Fruit fly (Drosophila melanogaster) whole organism, embryonic: ENCODE data around the gene CG9920.

Experiments
- Atf6 ChIP-seq: fragments of 200-800 bp; sonication (Bioruptor generic); IDR thresholded peaks from 2 replicates; pipeline ENCODE4 v1.3.6; 2022; ENCODE audit warnings: missing biosample characterization, missing genetic modification characterization
- B-H1 ChIP-seq: fragments of 200-800 bp; sonication (Bioruptor generic); IDR thresholded peaks from 3 replicates; pipeline ENCODE4 v1.3.6; 2022; ENCODE audit warnings: missing biosample characterization, missing genetic modification characterization
- C15 ChIP-seq: fragments of 200-800 bp; sonication (Bioruptor generic); IDR thresholded peaks from 3 replicates; pipeline ENCODE4 v1.3.6; 2022; ENCODE audit warnings: missing biosample characterization, missing genetic modification characterization
- CG10267 ChIP-seq: fragments of 200-800 bp; sonication (Bioruptor generic); optimal IDR thresholded peaks from 2 replicates; lab custom pipeline; 2018; ENCODE audit warnings: missing biosample characterization, mild to moderate bottlenecking, missing genetic modification characterization, moderate library complexity
- CG10543 ChIP-seq: fragments of 200-800 bp; sonication (Bioruptor generic); optimal IDR thresholded peaks from 3 replicates; lab custom pipeline; 2017; ENCODE audit warnings: missing biosample characterization, mild to moderate bottlenecking, missing genetic modification characterization, moderate library complexity
- CG17359 ChIP-seq: fragments of 200-800 bp; sonication (Bioruptor generic); optimal IDR thresholded peaks from 3 replicates; lab custom pipeline; 2018; ENCODE audit warnings: missing biosample characterization, mild to moderate bottlenecking, missing genetic modification characterization, moderate library complexity
- CG17361 ChIP-seq: fragments of 200-800 bp; sonication (Bioruptor generic); IDR thresholded peaks from 3 replicates; pipeline ENCODE4 v1.3.6; 2022; ENCODE audit warnings: missing biosample characterization, missing genetic modification characterization
- CG1792 ChIP-seq: fragments of 200-800 bp; sonication (Bioruptor generic); optimal IDR thresholded peaks from 2 replicates; lab custom pipeline; 2016; ENCODE audit warnings: missing biosample characterization, missing genetic modification characterization
- CG18476 ChIP-seq: fragments of 200-800 bp; sonication (Bioruptor generic); optimal IDR thresholded peaks from 2 replicates; lab custom pipeline; 2016; ENCODE audit warnings: missing biosample characterization, mild to moderate bottlenecking, missing genetic modification characterization
- CG3163 ChIP-seq: fragments of 200-800 bp; sonication (Bioruptor generic); optimal IDR thresholded peaks from 3 replicates; lab custom pipeline; 2016; ENCODE audit warnings: missing biosample characterization, missing genetic modification characterization
- CG3726 ChIP-seq: fragments of 200-800 bp; sonication (Bioruptor generic); IDR thresholded peaks from 3 replicates; pipeline ENCODE4, ENCODE4 v1.3.6; 2022; ENCODE audit warnings: missing biosample characterization, missing genetic modification characterization
- CG4360 ChIP-seq: fragments of 200-800 bp; sonication (Bioruptor generic); IDR thresholded peaks from 2 replicates; pipeline ENCODE4 v1.3.6; 2022; ENCODE audit warnings: missing biosample characterization, missing genetic modification characterization
- CG6689 ChIP-seq: fragments of 200-800 bp; sonication (Bioruptor generic); IDR thresholded peaks from 2 replicates; pipeline ENCODE4 v1.3.6; 2022; ENCODE audit warnings: missing biosample characterization, missing genetic modification characterization
- CG8359 ChIP-seq: fragments of 200-800 bp; sonication (Bioruptor generic); optimal IDR thresholded peaks from 2 replicates; lab custom pipeline; 2017; ENCODE audit warnings: missing biosample characterization, mild to moderate bottlenecking, missing genetic modification characterization, borderline replicate concordance
- CG8924 ChIP-seq: fragments of 200-800 bp; optimal IDR thresholded peaks from 3 replicates; lab custom pipeline; 2019; ENCODE audit warnings: missing biosample characterization, mild to moderate bottlenecking, missing genetic modification characterization, moderate library complexity
- CG9215 ChIP-seq: fragments of 200-800 bp; sonication (Bioruptor generic); IDR thresholded peaks from 2 replicates; pipeline ENCODE4 v1.3.6; 2022; ENCODE audit warnings: missing biosample characterization, missing genetic modification characterization
- Dref ChIP-seq: fragments of 200-800 bp; sonication (Bioruptor generic); IDR thresholded peaks from 2 replicates; pipeline ENCODE4 v1.3.6; 2022; ENCODE audit warnings: missing biosample characterization, missing genetic modification characterization
- Ets97D ChIP-seq: fragments of 200-800 bp; sonication (Bioruptor generic); optimal IDR thresholded peaks from 3 replicates; lab custom pipeline; 2016; ENCODE audit warnings: missing biosample characterization, missing genetic modification characterization
- Hmx ChIP-seq: fragments of 200-800 bp; sonication (Bioruptor generic); optimal IDR thresholded peaks from 2 replicates; lab custom pipeline; 2016; ENCODE audit warnings: missing biosample characterization, missing genetic modification characterization
- Hsf ChIP-seq: fragments of 200-800 bp; sonication (Bioruptor generic); optimal IDR thresholded peaks from 3 replicates; lab custom pipeline; 2016; ENCODE audit warnings: missing biosample characterization, missing genetic modification characterization
- Mrtf ChIP-seq: fragments of 200-800 bp; sonication (Bioruptor generic); IDR thresholded peaks from 3 replicates; pipeline ENCODE4 v1.3.6; 2022; ENCODE audit warnings: missing biosample characterization, missing genetic modification characterization
- Trl ChIP-seq, 3 experiments: fragments of >200 bp in 2 of 3; fragments of 200-800 bp in 1 of 3; sonication (Bioruptor generic) in 1 of 3; optimal IDR thresholded peaks; 2 replicates in 1 of 3; 3 replicates in 2 of 3; lab custom pipeline; 2016 to 2017; ENCODE audit warnings: missing biosample characterization in 1 of 3, missing genetic modification characterization in 1 of 3
- bsh ChIP-seq, 2 experiments: fragments of 200-800 bp; sonication (Bioruptor generic); optimal IDR thresholded peaks; 2 replicates each; lab custom pipeline; 2017 to 2018; ENCODE audit warnings: mild to moderate bottlenecking in 2 of 2, missing biosample characterization in 2 of 2, missing genetic modification characterization in 2 of 2, moderate library complexity in 1 of 2
- cad ChIP-seq: fragments of >200 bp; optimal IDR thresholded peaks from 2 replicates; lab custom pipeline; 2017; ENCODE audit warnings: missing biosample characterization, missing genetic modification characterization
- caup ChIP-seq: fragments of 200-800 bp; sonication (Bioruptor generic); optimal IDR thresholded peaks from 3 replicates; lab custom pipeline; 2017; ENCODE audit warnings: missing biosample characterization, mild to moderate bottlenecking, missing genetic modification characterization, moderate library complexity; ENCODE audit not compliant: severe bottlenecking
- chm ChIP-seq: fragments of 200-800 bp; sonication (Bioruptor generic); IDR thresholded peaks from 2 replicates; pipeline ENCODE4 v1.3.6; 2022; ENCODE audit warnings: missing biosample characterization, missing genetic modification characterization
- crc ChIP-seq: fragments of 200-800 bp; sonication (Bioruptor generic); optimal IDR thresholded peaks from 2 replicates; lab custom pipeline; 2016; ENCODE audit warnings: missing biosample characterization, missing genetic modification characterization
- croc ChIP-seq: fragments of 200-800 bp; sonication (Bioruptor generic); conservative IDR thresholded peaks from 3 replicates; pipeline ENCODE4 v1.3.6; 2022; ENCODE audit warnings: missing biosample characterization, missing genetic modification characterization
- dpn ChIP-seq, 2 experiments: fragments of 200-800 bp; sonication (Bioruptor generic); optimal IDR thresholded peaks; 3 replicates each; lab custom pipeline; 2016; ENCODE audit warnings: missing biosample characterization in 2 of 2, missing genetic modification characterization in 2 of 2
- ewg ChIP-seq: fragments of 200-800 bp; sonication (Bioruptor generic); optimal IDR thresholded peaks from 3 replicates; lab custom pipeline; 2017; ENCODE audit warnings: mild to moderate bottlenecking, missing biosample characterization, missing genetic modification reagents, missing genetic modification characterization
- jumu ChIP-seq: fragments of 200-800 bp; sonication (Bioruptor generic); optimal IDR thresholded peaks from 3 replicates; lab custom pipeline; 2016; ENCODE audit warnings: missing biosample characterization, missing genetic modification characterization
- ken ChIP-seq: fragments of 200-800 bp; sonication (Bioruptor generic); IDR thresholded peaks from 3 replicates; pipeline ENCODE4 v1.3.6; 2022; ENCODE audit warnings: missing biosample characterization, missing genetic modification characterization
- luna ChIP-seq: fragments of 200-800 bp; sonication (Bioruptor generic); optimal IDR thresholded peaks from 2 replicates; lab custom pipeline; 2016; ENCODE audit warnings: missing biosample characterization, missing genetic modification characterization
- maf-S ChIP-seq: fragments of 200-800 bp; sonication (Bioruptor generic); optimal IDR thresholded peaks from 2 replicates; lab custom pipeline; 2016; ENCODE audit warnings: missing biosample characterization, missing genetic modification characterization
- mirr ChIP-seq: fragments of 200-800 bp; sonication (Bioruptor generic); optimal IDR thresholded peaks from 3 replicates; lab custom pipeline; 2018; ENCODE audit warnings: missing biosample characterization, mild to moderate bottlenecking, missing genetic modification characterization
- nerfin-2 ChIP-seq: fragments of 200-800 bp; sonication (Bioruptor generic); IDR thresholded peaks from 2 replicates; pipeline ENCODE4 v1.3.6; 2022; ENCODE audit warnings: missing biosample characterization, missing genetic modification characterization; ENCODE audit not compliant: partially characterized antibody
- org-1 ChIP-seq: fragments of 200-800 bp; sonication (Bioruptor generic); optimal IDR thresholded peaks from 2 replicates; lab custom pipeline; 2017; ENCODE audit warnings: missing biosample characterization, missing genetic modification characterization
- prd ChIP-seq, 3 experiments: fragments of >200 bp in 2 of 3; fragments of 200-800 bp in 1 of 3; sonication (Bioruptor generic) in 1 of 3; optimal IDR thresholded peaks in 2 of 3; IDR thresholded peaks in 1 of 3; 2 replicates in 2 of 3; 3 replicates in 1 of 3; pipeline versions ENCODE4 v1.3.6 to Lab custom; 2017 to 2022; ENCODE audit warnings: missing biosample characterization in 1 of 3, missing genetic modification characterization in 1 of 3
- psq ChIP-seq: fragments of 200-800 bp; sonication (Bioruptor generic); optimal IDR thresholded peaks from 2 replicates; lab custom pipeline; 2017; ENCODE audit warnings: missing biosample characterization, missing genetic modification characterization
- ro ChIP-seq: fragments of 200-800 bp; sonication (Bioruptor generic); IDR thresholded peaks from 2 replicates; pipeline ENCODE4 v1.3.6; 2022; ENCODE audit warnings: missing biosample characterization, missing genetic modification characterization
- scrt ChIP-seq: fragments of 200-800 bp; sonication (Bioruptor generic); optimal IDR thresholded peaks from 2 replicates; lab custom pipeline; 2018; ENCODE audit warnings: missing biosample characterization, mild to moderate bottlenecking, missing genetic modification characterization, moderate library complexity
- tio ChIP-seq: fragments of 200-800 bp; sonication (Bioruptor generic); optimal IDR thresholded peaks from 2 replicates; lab custom pipeline; 2017; ENCODE audit warnings: missing biosample characterization, missing genetic modification characterization, inconsistent platforms
- tll ChIP-seq, 2 experiments: fragments of 200-800 bp in 1 of 2; fragments of >200 bp in 1 of 2; sonication (Bioruptor generic) in 1 of 2; optimal IDR thresholded peaks; 2 replicates each; lab custom pipeline; 2017 to 2019; ENCODE audit warnings: missing biosample characterization in 2 of 2, missing genetic modification characterization in 2 of 2, mild to moderate bottlenecking in 1 of 2, moderate library complexity in 1 of 2

Gene CG9920

DNA sequence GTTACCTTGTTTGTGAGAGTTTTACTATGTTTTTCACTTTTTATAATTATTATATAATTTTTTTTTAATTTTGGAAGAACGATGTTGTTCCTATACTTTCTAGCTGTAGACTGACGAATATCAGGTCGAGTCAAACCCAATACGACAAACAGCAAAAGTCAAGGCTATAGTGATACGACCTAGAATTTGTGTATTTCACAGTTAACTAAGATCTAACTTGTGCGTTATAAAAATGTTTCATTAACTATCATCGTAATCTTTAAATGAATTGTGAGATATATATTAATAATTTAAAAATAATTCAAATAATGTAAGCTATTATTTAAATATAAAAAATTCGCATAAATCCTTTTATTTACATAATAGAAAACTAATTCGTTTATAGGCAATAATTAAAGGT, at the start of gene CG9920:
TSS of gene CG9920 (minus strand) at position 101 of the 400 bp plus-strand sequence.
- TF ChIP-seq CG3163 (no peak), luna (GFP tag; lab: Kevin White, UChicago) (no peak)

DNA sequence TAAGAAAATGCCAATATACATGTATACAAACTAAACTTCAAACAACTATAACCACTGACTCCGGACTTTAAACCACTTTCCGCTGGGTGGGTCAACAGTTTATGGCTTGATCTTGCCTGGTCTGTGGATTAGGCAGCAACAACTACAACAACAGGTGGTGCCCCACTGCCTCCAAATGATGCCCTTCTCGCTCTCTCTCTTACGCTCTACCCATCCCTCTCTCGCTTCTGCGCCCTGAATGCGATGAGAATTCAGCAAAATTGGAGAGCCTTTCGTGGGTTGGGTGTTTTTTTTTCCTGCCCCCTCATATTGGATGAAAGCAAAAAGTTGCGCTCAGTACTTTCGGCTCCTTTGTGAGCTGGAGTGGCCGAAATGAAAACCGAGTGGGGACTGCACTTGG, 43.0 kb upstream of the CG9920 start:
- peak; percentile 93 for TF ChIP-seq scrt (GFP tag; lab: Kevin White, UChicago)
- peak; percentile 79 for TF ChIP-seq ewg
- no peak for TF ChIP-seq ro
- peak; percentile 21 to 57 for TF ChIP-seq Trl (optimal IDR thresholded peaks at IDR 0.05; lab: Kevin White, UChicago)
- TF ChIP-seq Trl (GFP tag; optimal IDR thresholded peaks at IDR 0.05; lab: Kevin White, UChicago), result no peak
- peak; percentile 6 for TF ChIP-seq CG8359 (GFP tag; lab: Kevin White, UChicago)
- TF ChIP-seq CG1792 (GFP tag; lab: Kevin White, UChicago), result no peak

DNA sequence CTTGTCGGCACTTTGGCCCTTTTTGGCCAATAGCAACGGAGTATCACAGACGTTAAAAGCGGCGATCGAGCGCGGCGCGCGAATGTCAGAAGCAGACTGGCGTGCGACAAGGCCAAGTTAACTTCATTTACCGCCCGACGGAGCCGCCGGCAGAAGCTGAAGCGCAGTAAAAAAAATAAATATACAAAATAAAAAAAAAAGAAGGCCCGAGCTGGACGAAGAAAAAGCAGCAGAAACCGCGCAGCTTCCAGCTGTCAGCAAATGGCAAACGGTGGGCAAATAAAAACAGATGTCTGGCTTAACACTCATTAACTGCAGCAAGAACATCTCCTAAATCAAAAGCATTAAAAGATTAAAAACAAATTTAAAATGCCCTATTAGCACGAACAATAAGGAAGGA, 34.1 kb upstream of the CG9920 start, which contains the start of gene CG14356:
TSS of gene CG14356 (minus strand) at position 101 of the 400 bp plus-strand sequence.
- TF ChIP-seq CG3726 (0 out of 3 replicates have a peak, but pooled peaks have one; percentile 11), Ets97D (no peak)

DNA sequence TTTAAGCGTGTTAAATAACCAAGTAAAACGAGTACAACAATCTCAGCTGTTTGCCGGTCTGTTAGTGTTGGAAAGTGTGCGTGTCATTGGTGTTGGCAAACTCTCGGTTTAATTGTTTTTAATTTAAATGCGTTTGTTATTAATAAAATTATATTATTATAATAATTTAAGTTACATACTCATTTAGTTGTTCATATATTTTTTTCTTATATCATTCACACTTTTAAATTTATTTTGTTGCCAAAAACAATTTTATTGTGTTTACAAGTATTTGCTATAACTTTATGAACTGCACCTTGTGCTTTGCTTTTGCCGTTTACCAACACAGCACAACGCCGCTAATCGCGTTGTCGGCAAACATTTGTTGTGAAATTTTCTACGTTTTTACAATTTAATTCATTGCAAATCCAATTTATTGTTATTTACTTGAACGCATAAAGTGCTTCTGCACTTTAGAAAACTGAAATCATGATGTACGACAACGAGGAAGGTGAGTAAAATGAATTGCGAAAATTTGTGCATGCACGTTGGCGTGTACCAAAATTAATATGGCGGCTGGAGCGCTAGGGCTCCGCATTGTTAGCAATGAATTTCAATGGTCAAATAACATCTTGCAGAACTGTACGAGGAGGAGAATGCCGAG, 27.7 kb upstream of the CG9920 start, which contains the start of the genes 140up and Polr2B:
TSS of gene 140up (minus strand) at position 70 of the 643 bp plus-strand sequence.
TSS of gene Polr2B (plus strand) at position 313 of the 643 bp plus-strand sequence.
- no peak for TF ChIP-seq prd (optimal IDR thresholded peaks at IDR 0.05; lab: Kevin White, UChicago)
- TF ChIP-seq prd (GFP tag; IDR thresholded peaks at IDR 0.05; lab: Robert Waterston, UW), result peak; percentile 93
- TF ChIP-seq Hsf, result peak; percentile 87
- TF ChIP-seq CG10543, result peak; percentile 93
- peak; percentile 91 for TF ChIP-seq tio (GFP tag; lab: Kevin White, UChicago)
- TF ChIP-seq caup (GFP tag; lab: Kevin White, UChicago), result peak; percentile 92
- peak; percentile 86 for TF ChIP-seq croc
- no peak for TF ChIP-seq cad (GFP tag; lab: Kevin White, UChicago)
- TF ChIP-seq CG17359 (tag; lab: Kevin White, UChicago), result peak; percentile 93
- TF ChIP-seq Dref (GFP tag; lab: Robert Waterston, UW), result peak; percentile 31; the same call in 1 of the 2 replicates
- TF ChIP-seq org-1 (GFP tag; lab: Kevin White, UChicago), result peak; percentile 81
- peak; percentile 94 for TF ChIP-seq CG8924 (tag; lab: Kevin White, UChicago)
- TF ChIP-seq ken (GFP tag; lab: Robert Waterston, UW), result peak; percentile 92; the same call in 2 of the 3 replicates
- peak; percentile 100 for TF ChIP-seq CG10267
- peak; percentile 75 for TF ChIP-seq maf-S (GFP tag; lab: Kevin White, UChicago)
- TF ChIP-seq CG4360 (GFP tag; lab: Robert Waterston, UW), result peak; percentile 52; the same call in 1 of the 2 replicates
- TF ChIP-seq CG9215, result peak; percentile 94
- TF ChIP-seq chm (GFP tag; lab: Robert Waterston, UW), result 0 out of 2 replicates have a peak, but pooled peaks have one; percentile 43
- peak; percentile 61; the same call in 1 of the 3 replicates for TF ChIP-seq C15
- TF ChIP-seq Atf6 (GFP tag; lab: Robert Waterston, UW), result peak; percentile 91
- TF ChIP-seq Hmx (GFP tag; lab: Kevin White, UChicago), result peak; percentile 26
- TF ChIP-seq dpn (GFP tag; optimal IDR thresholded peaks at IDR 0.05; lab: Kevin White, UChicago), result peak; percentile 83 to 95
- no peak for TF ChIP-seq nerfin-2 (GFP tag; lab: Robert Waterston, UW)
- TF ChIP-seq Mrtf (GFP tag; lab: Robert Waterston, UW), result peak; percentile 88
- TF ChIP-seq jumu (GFP tag; lab: Kevin White, UChicago), result peak; percentile 76
- TF ChIP-seq B-H1 (GFP tag; lab: Robert Waterston, UW), result peak; percentile 87
- no peak for TF ChIP-seq tll (GFP tag; optimal IDR thresholded peaks at IDR 0.05; lab: Kevin White, UChicago)
- peak; percentile 53 for TF ChIP-seq crc (GFP tag; lab: Kevin White, UChicago)
- peak; percentile 93 for TF ChIP-seq CG18476
- peak; percentile 97 for TF ChIP-seq CG17361 (GFP tag; lab: Robert Waterston, UW)
- peak; percentile 84 for TF ChIP-seq psq (GFP tag; lab: Kevin White, UChicago)
- peak; percentile 95 for TF ChIP-seq CG6689 (GFP tag; lab: Robert Waterston, UW)
- peak; percentile 47 for TF ChIP-seq mirr
- peak in 1 of 2 experiments; percentile 93 for TF ChIP-seq bsh (GFP tag; optimal IDR thresholded peaks at IDR 0.05; lab: Kevin White, UChicago)
